Worm (Caenorhabditis elegans) whole organism, young adult: ENCODE data around the gene ctns-1.

ENCODE experiments used
- B0035.1 ChIP-seq: sonication (generic microtip); optimal IDR thresholded peaks from 2 replicates; lab custom pipeline; 2016; ENCODE audit warnings: missing genetic modification characterization, mild to moderate bottlenecking, missing compliant biosample characterization, missing genotype, missing genetic modification reagents
- B0336.3 ChIP-seq: fragments of 200-800 bp; sonication (Bioruptor generic); IDR thresholded peaks from 2 replicates; pipeline ENCODE4 v1.3.6; 2022; ENCODE audit warnings: missing genetic modification characterization, missing compliant biosample characterization
- C06A6.2 ChIP-seq: fragments of 200-800 bp; sonication (Bioruptor generic); conservative IDR thresholded peaks from 2 replicates; pipeline ENCODE4 v1.3.6; 2022; ENCODE audit warnings: missing genetic modification characterization, missing compliant biosample characterization
- F10E7.11 ChIP-seq: sonication (generic microtip); optimal IDR thresholded peaks from 2 replicates; lab custom pipeline; 2017; ENCODE audit warnings: mild to moderate bottlenecking, missing genetic modification characterization, moderate library complexity, missing compliant biosample characterization
- F33H1.4 ChIP-seq: fragments of 200-800 bp; sonication (Bioruptor generic); IDR thresholded peaks from 2 replicates; pipeline ENCODE4 v1.3.6; 2022; ENCODE audit warnings: missing genetic modification reagents, missing genetic modification characterization, missing compliant biosample characterization
- F39B2.1 ChIP-seq: fragments of 200-800 bp; sonication (Bioruptor generic); IDR thresholded peaks from 2 replicates; pipeline ENCODE4 v1.3.6; 2022; ENCODE audit warnings: missing genetic modification reagents, missing genetic modification characterization, missing compliant biosample characterization
- F49E8.2 ChIP-seq: sonication (generic microtip); optimal IDR thresholded peaks from 3 replicates; lab custom pipeline; 2017; ENCODE audit warnings: missing genetic modification characterization, mild to moderate bottlenecking, missing compliant biosample characterization, antibody characterized with exemption, moderate library complexity; ENCODE audit not compliant: insufficient read depth
- F57C9.4 ChIP-seq: sonication (generic microtip); optimal IDR thresholded peaks from 2 replicates; lab custom pipeline; 2017; ENCODE audit warnings: mild to moderate bottlenecking, missing genetic modification characterization, missing compliant biosample characterization
- T07F8.4 ChIP-seq: sonication (generic microtip); optimal IDR thresholded peaks from 2 replicates; lab custom pipeline; 2016; ENCODE audit warnings: mild to moderate bottlenecking, missing genetic modification characterization, moderate library complexity, missing compliant biosample characterization
- T26A5.8 ChIP-seq: sonication (generic microtip); optimal IDR thresholded peaks from 2 replicates; lab custom pipeline; 2016; ENCODE audit warnings: missing genetic modification characterization, missing compliant biosample characterization
- Y53G8AR.9 ChIP-seq: fragments of 200-800 bp; sonication (Bioruptor generic); conservative IDR thresholded peaks from 2 replicates; pipeline ENCODE4 v1.3.6; 2022; ENCODE audit warnings: missing genetic modification reagents, missing genetic modification characterization, missing compliant biosample characterization
- aptf-2 ChIP-seq: fragments of 200-800 bp; sonication (Bioruptor generic); conservative IDR thresholded peaks from 2 replicates; pipeline ENCODE4 v1.3.6; 2022; ENCODE audit warnings: missing genetic modification reagents, missing genetic modification characterization, missing compliant biosample characterization
- aptf-3 ChIP-seq: fragments of 200-800 bp; sonication (Bioruptor generic); IDR thresholded peaks from 2 replicates; pipeline ENCODE4 v1.3.6; 2022; ENCODE audit warnings: missing genetic modification characterization, missing compliant biosample characterization
- atf-7 ChIP-seq: sonication (generic microtip); optimal IDR thresholded peaks from 2 replicates; lab custom pipeline; 2017; ENCODE audit warnings: mild to moderate bottlenecking, missing genetic modification characterization, missing compliant biosample characterization
- attf-3 ChIP-seq: fragments of 200-800 bp; sonication (Bioruptor generic); conservative IDR thresholded peaks from 2 replicates; pipeline ENCODE4 v1.3.6; 2022; ENCODE audit warnings: missing genetic modification reagents, missing genetic modification characterization, missing compliant biosample characterization
- attf-6 ChIP-seq: fragments of 200-800 bp; sonication (Bioruptor generic); IDR thresholded peaks from 2 replicates; pipeline ENCODE4 v1.3.6; 2022; ENCODE audit warnings: missing genetic modification reagents, missing genetic modification characterization, missing compliant biosample characterization
- bed-2 ChIP-seq: fragments of 200-800 bp; sonication (Bioruptor generic); IDR thresholded peaks from 2 replicates; pipeline ENCODE4 v1.3.6; 2022; ENCODE audit warnings: missing genetic modification reagents, missing genetic modification characterization, missing compliant biosample characterization
- cebp-2 ChIP-seq: fragments of 200-800 bp; sonication (Bioruptor generic); IDR thresholded peaks from 2 replicates; pipeline ENCODE4 v1.3.6; 2022; ENCODE audit warnings: missing genetic modification characterization, missing compliant biosample characterization
- ceh-100 ChIP-seq: fragments of 200-800 bp; sonication (Bioruptor generic); IDR thresholded peaks from 2 replicates; pipeline ENCODE4 v1.3.6; 2022; ENCODE audit warnings: missing genetic modification reagents, missing genetic modification characterization, missing compliant biosample characterization
- ceh-27 ChIP-seq: fragments of 200-800 bp; sonication (Bioruptor generic); optimal IDR thresholded peaks from 2 replicates; lab custom pipeline; 2018; ENCODE audit warnings: mild to moderate bottlenecking, missing genetic modification characterization, moderate library complexity, missing compliant biosample characterization
- ceh-79 ChIP-seq: sonication (generic microtip); optimal IDR thresholded peaks from 2 replicates; lab custom pipeline; 2017; ENCODE audit warnings: mild to moderate bottlenecking, missing genetic modification characterization, missing compliant biosample characterization
- chd-7 ChIP-seq: sonication (generic microtip); optimal IDR thresholded peaks from 2 replicates; lab custom pipeline; 2016; ENCODE audit warnings: mild to moderate bottlenecking, missing genetic modification characterization, moderate library complexity, missing compliant biosample characterization
- dpff-1 ChIP-seq: sonication (generic microtip); optimal IDR thresholded peaks from 2 replicates; lab custom pipeline; 2017; ENCODE audit warnings: mild to moderate bottlenecking, missing genetic modification characterization, missing compliant biosample characterization
- ets-4 ChIP-seq: fragments of 200-800 bp; sonication (Bioruptor generic); optimal IDR thresholded peaks from 2 replicates; lab custom pipeline; 2018; ENCODE audit warnings: mild to moderate bottlenecking, missing genetic modification characterization, missing compliant biosample characterization
- fkh-3 ChIP-seq: sonication (generic microtip); optimal IDR thresholded peaks from 2 replicates; lab custom pipeline; 2016; ENCODE audit warnings: mild to moderate bottlenecking, missing genetic modification characterization, missing compliant biosample characterization
- him-1 ChIP-seq: sonication (generic microtip); optimal IDR thresholded peaks from 2 replicates; lab custom pipeline; 2016; ENCODE audit warnings: missing genotype, missing genetic modification reagents, missing genetic modification characterization, missing compliant biosample characterization
- hmg-20 ChIP-seq: fragments of 200-800 bp; sonication (Bioruptor generic); IDR thresholded peaks from 2 replicates; pipeline ENCODE4 v1.3.6; 2022; ENCODE audit warnings: missing genetic modification reagents, missing genetic modification characterization, missing compliant biosample characterization
- lag-1 ChIP-seq: fragments of 200-800 bp; sonication (Bioruptor generic); IDR thresholded peaks from 2 replicates; pipeline ENCODE4 v1.3.6; 2022; ENCODE audit warnings: missing genetic modification reagents, missing genetic modification characterization, missing compliant biosample characterization
- lir-1 ChIP-seq: fragments of 200-800 bp; sonication (Bioruptor generic); conservative IDR thresholded peaks from 2 replicates; pipeline ENCODE4 v1.3.6; 2022; ENCODE audit warnings: missing genetic modification reagents, missing genetic modification characterization, missing compliant biosample characterization
- lsy-27 ChIP-seq: sonication (generic microtip); optimal IDR thresholded peaks from 2 replicates; lab custom pipeline; 2017; ENCODE audit warnings: missing genetic modification characterization, mild to moderate bottlenecking, missing compliant biosample characterization, antibody characterized with exemption, missing genotype, borderline replicate concordance; ENCODE audit not compliant: insufficient read depth
- nfya-1 ChIP-seq: sonication (generic microtip); optimal IDR thresholded peaks from 2 replicates; lab custom pipeline; 2017; ENCODE audit warnings: antibody characterized with exemption, missing compliant biosample characterization, missing genetic modification characterization, borderline replicate concordance; ENCODE audit not compliant: insufficient read depth
- nfya-2 ChIP-seq: fragments of 200-800 bp; sonication (Bioruptor generic); IDR thresholded peaks from 2 replicates; pipeline ENCODE4 v1.3.6; 2022; ENCODE audit warnings: missing genetic modification reagents, missing genetic modification characterization, missing compliant biosample characterization
- nfyb-1 ChIP-seq: fragments of 200-800 bp; sonication (Bioruptor generic); IDR thresholded peaks from 2 replicates; pipeline ENCODE4 v1.3.6; 2022; ENCODE audit warnings: missing genetic modification reagents, missing genetic modification characterization, missing compliant biosample characterization
- nhr-80 ChIP-seq: sonication (generic microtip); optimal IDR thresholded peaks from 2 replicates; lab custom pipeline; 2016; ENCODE audit warnings: missing genetic modification characterization, missing compliant biosample characterization
- pbrm-1 ChIP-seq: fragments of 200-800 bp; sonication (Bioruptor generic); IDR thresholded peaks from 2 replicates; pipeline ENCODE4 v1.3.6; 2022; ENCODE audit warnings: missing genetic modification reagents, missing genetic modification characterization, missing compliant biosample characterization
- pha-4 ChIP-seq: fragments of 150-350 bp; sonication (generic microtip); optimal IDR thresholded peaks from 2 replicates; lab custom pipeline; 2014; ENCODE audit warnings: missing biosample characterization, missing genetic modification reagents, missing genetic modification characterization
- rpc-1 ChIP-seq, 2 experiments: fragments of 150-350 bp in 1 of 2; sonication (generic microtip) in 1 of 2; optimal IDR thresholded peaks; 2 replicates each; lab custom pipeline; 2014 to 2018; ENCODE audit warnings: missing biosample characterization in 1 of 2, missing genetic modification characterization in 1 of 2, missing genetic modification reagents in 1 of 2, missing genotype in 1 of 2
- sdz-38 ChIP-seq: sonication (generic microtip); optimal IDR thresholded peaks from 2 replicates; lab custom pipeline; 2016; ENCODE audit warnings: missing genotype, missing genetic modification characterization, missing compliant biosample characterization
- snpc-1.1 ChIP-seq: sonication (generic microtip); optimal IDR thresholded peaks from 2 replicates; lab custom pipeline; 2017; ENCODE audit warnings: missing genetic modification characterization, mild to moderate bottlenecking, missing compliant biosample characterization, antibody characterized with exemption, moderate library complexity, missing genotype, missing genetic modification reagents; ENCODE audit not compliant: insufficient read depth
- snpc-1.3 ChIP-seq: sonication (generic microtip); optimal IDR thresholded peaks from 2 replicates; lab custom pipeline; 2017; ENCODE audit warnings: missing genetic modification characterization, mild to moderate bottlenecking, missing compliant biosample characterization, antibody characterized with exemption, moderate library complexity, missing genotype, missing genetic modification reagents; ENCODE audit not compliant: insufficient read depth
- tbx-9 ChIP-seq: sonication (generic microtip); optimal IDR thresholded peaks from 2 replicates; lab custom pipeline; 2016; ENCODE audit warnings: borderline replicate concordance, missing genetic modification characterization, inconsistent platforms, missing compliant biosample characterization
- zim-3 ChIP-seq: sonication (generic microtip); optimal IDR thresholded peaks from 2 replicates; lab custom pipeline; 2017; ENCODE audit warnings: mild to moderate bottlenecking, missing genetic modification characterization, moderate library complexity, missing compliant biosample characterization
- ztf-22 ChIP-seq: fragments of 200-800 bp; sonication (Bioruptor generic); optimal IDR thresholded peaks from 2 replicates; lab custom pipeline; 2018; ENCODE audit warnings: mild to moderate bottlenecking, missing genetic modification characterization, moderate library complexity, missing compliant biosample characterization
- ztf-28 ChIP-seq: fragments of 200-800 bp; sonication (Bioruptor generic); IDR thresholded peaks from 2 replicates; pipeline ENCODE4 v1.3.6; 2022; ENCODE audit warnings: missing genetic modification reagents, missing genetic modification characterization, missing compliant biosample characterization
- ztf-3 ChIP-seq: fragments of 200-800 bp; sonication (Bioruptor generic); optimal IDR thresholded peaks from 2 replicates; lab custom pipeline; 2018; ENCODE audit warnings: mild to moderate bottlenecking, missing genetic modification characterization, missing compliant biosample characterization

ctns-1 gene

DNA sequence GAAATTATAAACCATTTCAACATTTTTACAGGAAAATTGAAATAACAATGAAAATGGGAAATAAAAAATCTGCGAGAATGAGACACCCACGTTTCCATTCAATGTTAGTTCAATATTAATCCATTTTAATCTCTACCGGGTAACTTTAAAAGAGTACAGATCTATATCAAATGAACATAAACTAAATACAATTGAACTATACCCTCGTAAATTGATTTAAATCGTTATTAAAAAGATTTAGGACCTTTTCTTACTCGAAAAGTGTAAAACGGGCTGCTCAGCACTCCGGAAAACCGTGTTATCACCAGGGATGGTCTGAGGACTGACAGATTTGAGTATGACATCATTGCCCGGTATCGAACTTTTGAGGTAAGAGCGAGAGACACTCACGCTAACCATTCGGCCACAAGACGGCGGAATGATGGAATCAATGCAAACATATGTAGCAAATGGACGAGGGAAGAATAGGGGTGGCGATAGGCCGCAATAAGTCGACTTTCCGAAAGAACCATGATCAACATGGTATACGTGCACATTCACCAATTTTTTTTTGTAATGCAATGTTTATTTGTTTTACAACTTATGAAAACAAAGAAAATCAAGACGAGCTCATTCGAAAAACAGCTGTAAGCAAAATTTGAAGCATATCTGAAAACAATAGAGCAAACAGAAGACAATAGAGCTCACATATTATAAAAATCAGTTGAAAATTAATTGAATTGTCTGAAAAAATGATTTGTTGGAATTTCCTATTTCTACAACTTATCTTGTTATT lies 29.6 kb downstream of the ctns-1 start, which contains the start of the genes chst-1 and C41C4.9 (continued):
- TF ChIP-seq F49E8.2 (tag; lab: Kevin White, UChicago): peak; percentile 41
- peak; percentile 61 for TF ChIP-seq tbx-9
- TF ChIP-seq F33H1.4 (GFP tag; lab: Robert Waterston, UW): no peak; the same call in 1 of the 2 replicates
- TF ChIP-seq nfyb-1 (GFP tag; lab: Robert Waterston, UW): peak; percentile 91
- TF ChIP-seq F10E7.11 (tag; lab: Kevin White, UChicago): peak; percentile 88
- no peak; the same call in 1 of the 2 replicates for TF ChIP-seq lir-1 (GFP tag; lab: Robert Waterston, UW)
- TF ChIP-seq zim-3: peak; percentile 95
- TF ChIP-seq ceh-79 (tag; lab: Kevin White, UChicago): peak; percentile 92
- TF ChIP-seq hmg-20 (GFP tag; lab: Robert Waterston, UW): peak; percentile 75
- peak; percentile 92 for TF ChIP-seq him-1 (tag; lab: Kevin White, UChicago)
- peak; percentile 88; the same call in 1 of the 2 replicates for TF ChIP-seq cebp-2
- no peak for TF ChIP-seq nfya-1 (tag; lab: Kevin White, UChicago)
- peak; percentile 84 for TF ChIP-seq fkh-3 (tag; lab: Kevin White, UChicago)
- peak; percentile 46 for TF ChIP-seq B0035.1
- TF ChIP-seq nhr-80: peak; percentile 75
- TF ChIP-seq snpc-1.1 (tag; lab: Kevin White, UChicago): peak; percentile 30
- TF ChIP-seq B0336.3: no peak; the same call in 1 of the 2 replicates
- peak; percentile 89; the same call in 1 of the 2 replicates for TF ChIP-seq aptf-3
- TF ChIP-seq ztf-28 (GFP tag; lab: Robert Waterston, UW): no peak
- no peak; the same call in 1 of the 2 replicates for TF ChIP-seq pbrm-1 (GFP tag; lab: Robert Waterston, UW)
- 0 out of 2 replicates have a peak, but pooled peaks have one; percentile 38 for TF ChIP-seq lag-1 (GFP tag; lab: Robert Waterston, UW)
- peak; percentile 91 for TF ChIP-seq ets-4
- TF ChIP-seq Y53G8AR.9 (GFP tag; lab: Robert Waterston, UW): 0 out of 2 replicates have a peak, but pooled peaks have one; percentile 32
- TF ChIP-seq C06A6.2 (GFP tag; lab: Robert Waterston, UW): peak; percentile 53; the same call in 1 of the 2 replicates
- no peak for TF ChIP-seq sdz-38 (tag; lab: Kevin White, UChicago)
- no peak for TF ChIP-seq bed-2 (GFP tag; lab: Robert Waterston, UW)
- TF ChIP-seq T07F8.4 (tag; lab: Kevin White, UChicago): peak; percentile 74
- no peak for TF ChIP-seq pha-4 (tag; lab: Kevin White, UChicago)
- TF ChIP-seq nfya-2 (GFP tag; lab: Robert Waterston, UW): no peak
- peak; percentile 96 for TF ChIP-seq T26A5.8
- no peak for TF ChIP-seq aptf-2
- peak; percentile 61 for TF ChIP-seq attf-3
- TF ChIP-seq chd-7 (tag; lab: Kevin White, UChicago): peak; percentile 88
- TF ChIP-seq ceh-100 (GFP tag; lab: Robert Waterston, UW): peak; percentile 75
- TF ChIP-seq atf-7 (tag; lab: Kevin White, UChicago): peak; percentile 91
- TF ChIP-seq F57C9.4 (tag; lab: Kevin White, UChicago): peak; percentile 49
- TF ChIP-seq ztf-22 (GFP tag; lab: Kevin White, UChicago): peak; percentile 91
- TF ChIP-seq F39B2.1 (GFP tag; lab: Robert Waterston, UW): peak; percentile 58; the same call in 1 of the 2 replicates
- TF ChIP-seq ztf-3 (GFP tag; lab: Kevin White, UChicago): peak; percentile 36
- peak; percentile 51; the same call in 1 of the 2 replicates for TF ChIP-seq attf-6 (GFP tag; lab: Robert Waterston, UW)
- peak; percentile 88 for TF ChIP-seq ceh-27
- peak; percentile 94 for TF ChIP-seq rpc-1 (optimal IDR thresholded peaks at IDR 0.05; lab: Kevin White, UChicago)
- peak; percentile 97 for TF ChIP-seq rpc-1 (tag; optimal IDR thresholded peaks at IDR 0.05; lab: Kevin White, UChicago)
- TF ChIP-seq lsy-27: peak; percentile 8
- peak; percentile 92 for TF ChIP-seq snpc-1.3 (tag; lab: Kevin White, UChicago)
- peak; percentile 83 for TF ChIP-seq dpff-1
